Fruit fly (Drosophila melanogaster): ENCODE data around the gene CG5790.

Gene CG5790

DNA sequence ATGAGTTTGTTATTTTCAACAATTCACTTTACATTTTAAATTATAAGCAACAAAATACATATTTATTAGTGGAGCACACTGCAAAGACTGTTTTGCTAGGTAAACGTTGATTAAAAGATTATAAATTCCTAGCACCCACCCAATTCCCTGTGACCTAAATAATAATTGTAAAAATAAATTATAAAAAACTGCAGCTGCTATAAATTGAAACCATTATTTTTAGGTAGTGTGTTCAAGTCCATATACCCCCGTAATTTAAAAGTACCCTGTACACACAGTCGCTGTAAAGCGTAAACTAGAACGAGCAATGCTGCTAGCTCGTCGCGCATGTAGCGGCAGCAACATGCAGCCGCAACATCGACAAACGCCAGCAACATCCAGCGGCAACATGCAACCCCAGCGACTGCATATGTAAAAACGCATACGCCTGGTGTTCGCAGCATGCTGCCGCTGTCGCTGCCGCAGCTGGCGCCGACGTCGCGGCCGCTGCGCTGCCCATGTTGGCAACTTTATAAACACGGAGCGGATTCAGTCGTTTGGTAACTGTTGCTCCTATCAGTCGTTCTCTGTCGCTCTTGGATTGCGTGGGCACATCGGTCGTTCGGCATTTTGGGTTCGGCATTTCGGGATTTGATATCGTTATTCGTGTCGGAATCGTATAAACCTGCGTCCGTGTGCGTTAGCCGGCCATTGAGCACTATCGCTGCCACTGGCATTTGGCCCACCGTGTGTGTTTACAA lies 25.1 kb downstream of the CG5790 start, which contains the start of gene Fas3:
Gene Fas3, plus strand, starts transcription at position 526 of the 740 bp plus-strand sequence.
- TF ChIP-seq CG8301 (tag; optimal IDR thresholded peaks at IDR 0.05) (peak; percentile 10), CG13204 (GFP tag; optimal IDR thresholded peaks at IDR 0.05) (peak; percentile 16), CG8159 (tag; optimal IDR thresholded peaks at IDR 0.05) (peak; percentile 18), D1 (tag; optimal IDR thresholded peaks at IDR 0.05) (peak; percentile 15), CG34367 (tag; optimal IDR thresholded peaks at IDR 0.05) (no peak), CG15710 (tag; optimal IDR thresholded peaks at IDR 0.05) (no peak), CG4496 (GFP tag; IDR thresholded peaks at IDR 0.05) (peak; percentile 58), Ets98B (GFP tag; IDR thresholded peaks at IDR 0.05) (peak; percentile 28; the same call in 1 of the 2 replicates), gl (tag; optimal IDR thresholded peaks at IDR 0.05) (no peak), Pif1B (GFP tag; optimal IDR thresholded peaks at IDR 0.05) (peak; percentile 12), CG32121 (GFP tag; IDR thresholded peaks at IDR 0.05) (0 out of 2 replicates have a peak, but pooled peaks have one; percentile 7), Snoo (tag; optimal IDR thresholded peaks at IDR 0.05) (peak; percentile 35), EcR (GFP tag; optimal IDR thresholded peaks at IDR 0.05) (peak; percentile 16), CG14655 (GFP tag; optimal IDR thresholded peaks at IDR 0.05) (peak; percentile 37)

DNA sequence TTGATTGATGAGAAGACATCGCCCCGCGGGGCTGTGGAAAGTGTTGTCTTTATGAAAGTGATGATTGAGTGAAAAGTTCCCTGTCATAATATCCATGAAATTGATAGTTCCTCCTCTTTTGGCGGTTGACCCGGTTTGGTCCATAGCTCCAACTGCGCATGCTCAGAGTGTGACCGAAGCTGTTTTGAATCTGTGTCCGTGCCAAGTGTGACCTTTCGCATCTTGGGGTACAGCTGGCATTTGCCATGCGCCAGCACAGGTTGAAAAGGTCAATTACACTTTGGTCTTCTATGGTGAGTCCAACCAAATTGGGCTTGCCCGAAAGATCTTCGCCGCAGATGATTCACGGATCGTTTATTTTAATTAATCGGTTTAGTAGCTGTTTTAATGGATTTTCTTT lies 26.3 kb downstream of the CG5790 start:
- no peak for TF ChIP-seq CG10348 (GFP tag; IDR thresholded peaks at IDR 0.05)
- TF ChIP-seq rn (GFP tag; IDR thresholded peaks at IDR 0.05): no peak
- TF ChIP-seq Ets98B (GFP tag; IDR thresholded peaks at IDR 0.05): no peak
- no peak for TF ChIP-seq CG8159 (tag; optimal IDR thresholded peaks at IDR 0.05)
- no peak for TF ChIP-seq CG14655 (GFP tag; optimal IDR thresholded peaks at IDR 0.05)
- no peak for TF ChIP-seq CG9948 (tag; optimal IDR thresholded peaks at IDR 0.05)
- no peak for TF ChIP-seq CG15710 (tag; optimal IDR thresholded peaks at IDR 0.05)
- TF ChIP-seq CG12605 (GFP tag; IDR thresholded peaks at IDR 0.05): no peak
- TF ChIP-seq Snoo (tag; optimal IDR thresholded peaks at IDR 0.05): no peak
- TF ChIP-seq CG4496 (GFP tag; IDR thresholded peaks at IDR 0.05): no peak
- TF ChIP-seq Pif1B (GFP tag; optimal IDR thresholded peaks at IDR 0.05): no peak
- no peak for TF ChIP-seq gl (tag; optimal IDR thresholded peaks at IDR 0.05)
- no peak for TF ChIP-seq CG32121 (GFP tag; IDR thresholded peaks at IDR 0.05)
- no peak for TF ChIP-seq Pif1A (GFP tag; optimal IDR thresholded peaks at IDR 0.05)
- no peak for TF ChIP-seq CG8301 (tag; optimal IDR thresholded peaks at IDR 0.05)
- TF ChIP-seq fd96Ca (GFP tag; IDR thresholded peaks at IDR 0.05): no peak
- TF ChIP-seq D1 (tag; optimal IDR thresholded peaks at IDR 0.05): no peak
- no peak for TF ChIP-seq CG17806 (tag; optimal IDR thresholded peaks at IDR 0.05)
- no peak for TF ChIP-seq CG13204 (GFP tag; optimal IDR thresholded peaks at IDR 0.05)
- TF ChIP-seq EcR (GFP tag; optimal IDR thresholded peaks at IDR 0.05): no peak

dm6 chr2L:18325120-18325581 lies 30.5 kb downstream of the CG5790 start:
- TF ChIP-seq CG9948 (tag; optimal IDR thresholded peaks at IDR 0.05) (peak; percentile 38), CG34367 (tag; optimal IDR thresholded peaks at IDR 0.05) (peak; percentile 9), Pif1B (GFP tag; optimal IDR thresholded peaks at IDR 0.05) (no peak), CG14655 (GFP tag; optimal IDR thresholded peaks at IDR 0.05) (peak; percentile 63), EcR (GFP tag; optimal IDR thresholded peaks at IDR 0.05) (no peak), CG4496 (GFP tag; IDR thresholded peaks at IDR 0.05) (peak; percentile 77; the same call in 2 of the 3 replicates), CG32121 (GFP tag; IDR thresholded peaks at IDR 0.05) (peak; percentile 80), CG8159 (tag; optimal IDR thresholded peaks at IDR 0.05) (peak; percentile 39), fd96Ca (GFP tag; IDR thresholded peaks at IDR 0.05) (peak; percentile 83), CG13204 (GFP tag; optimal IDR thresholded peaks at IDR 0.05) (no peak), CG17806 (tag; optimal IDR thresholded peaks at IDR 0.05) (peak; percentile 44), D1 (tag; optimal IDR thresholded peaks at IDR 0.05) (no peak), gl (tag; optimal IDR thresholded peaks at IDR 0.05) (no peak), CG15710 (tag; optimal IDR thresholded peaks at IDR 0.05) (peak; percentile 40), CG12605 (GFP tag; IDR thresholded peaks at IDR 0.05) (peak; percentile 43; the same call in 1 of the 2 replicates), Snoo (tag; optimal IDR thresholded peaks at IDR 0.05) (peak; percentile 50), Pif1A (GFP tag; optimal IDR thresholded peaks at IDR 0.05) (peak; percentile 46), CG10348 (GFP tag; IDR thresholded peaks at IDR 0.05) (no peak), CG8301 (tag; optimal IDR thresholded peaks at IDR 0.05) (peak; percentile 69), rn (GFP tag; IDR thresholded peaks at IDR 0.05) (peak; percentile 59; the same call in 1 of the 2 replicates), Ets98B (GFP tag; IDR thresholded peaks at IDR 0.05) (peak; percentile 52)

dm6 chr2L:18327007-18327406 lies 32.4 kb downstream of the CG5790 start:
- TF ChIP-seq EcR (GFP tag; optimal IDR thresholded peaks at IDR 0.05) (peak; percentile 70), CG13204 (GFP tag; optimal IDR thresholded peaks at IDR 0.05) (no peak)

dm6 chr2L:18327592-18328078 lies 33.0 kb downstream of the CG5790 start:
- TF ChIP-seq CG8159 (tag; optimal IDR thresholded peaks at IDR 0.05): peak; percentile 86
- peak; percentile 27 for TF ChIP-seq D1 (tag; optimal IDR thresholded peaks at IDR 0.05)
- no peak for TF ChIP-seq CG8301 (tag; optimal IDR thresholded peaks at IDR 0.05)
- TF ChIP-seq Pif1B (GFP tag; optimal IDR thresholded peaks at IDR 0.05): peak; percentile 90
- peak; percentile 63; the same call in 1 of the 3 replicates for TF ChIP-seq fd96Ca (GFP tag; IDR thresholded peaks at IDR 0.05)
- no peak; the same call in 1 of the 2 replicates for TF ChIP-seq CG10348 (GFP tag; IDR thresholded peaks at IDR 0.05)
- peak; percentile 70 for TF ChIP-seq CG9948 (tag; optimal IDR thresholded peaks at IDR 0.05)
- no peak for TF ChIP-seq EcR (GFP tag; optimal IDR thresholded peaks at IDR 0.05)
- peak; percentile 87 for TF ChIP-seq CG34367 (tag; optimal IDR thresholded peaks at IDR 0.05)
- peak; percentile 84 for TF ChIP-seq CG15710 (tag; optimal IDR thresholded peaks at IDR 0.05)
- peak; percentile 83 for TF ChIP-seq CG4496 (GFP tag; IDR thresholded peaks at IDR 0.05)
- TF ChIP-seq Ets98B (GFP tag; IDR thresholded peaks at IDR 0.05): peak; percentile 62
- peak; percentile 83 for TF ChIP-seq CG13204 (GFP tag; optimal IDR thresholded peaks at IDR 0.05)
- TF ChIP-seq CG14655 (GFP tag; optimal IDR thresholded peaks at IDR 0.05): peak; percentile 30
- TF ChIP-seq CG32121 (GFP tag; IDR thresholded peaks at IDR 0.05): peak; percentile 69
- no peak; the same call in none of the 2 replicates for TF ChIP-seq rn (GFP tag; IDR thresholded peaks at IDR 0.05)
- peak; percentile 83; the same call in 1 of the 2 replicates for TF ChIP-seq CG12605 (GFP tag; IDR thresholded peaks at IDR 0.05)
- peak; percentile 86 for TF ChIP-seq gl (tag; optimal IDR thresholded peaks at IDR 0.05)
- TF ChIP-seq CG17806 (tag; optimal IDR thresholded peaks at IDR 0.05): peak; percentile 78
- peak; percentile 79 for TF ChIP-seq Snoo (tag; optimal IDR thresholded peaks at IDR 0.05)
- peak; percentile 89 for TF ChIP-seq Pif1A (GFP tag; optimal IDR thresholded peaks at IDR 0.05)

All from whole organism, pupa.